Fruit fly (Drosophila melanogaster) whole organism, embryonic: ENCODE data around the gene Gsc.

Experiments used
- Ada2b ChIP-seq: fragments of 200-800 bp; sonication (Bioruptor generic); IDR thresholded peaks from 2 replicates; pipeline ENCODE4 v1.3.6; 2022; ENCODE audit warnings: missing biosample characterization, missing genetic modification characterization
- CG11247 ChIP-seq: fragments of 200-800 bp; sonication (Bioruptor generic); IDR thresholded peaks from 2 replicates; pipeline ENCODE4 v1.3.6; 2022; ENCODE audit warnings: missing biosample characterization, missing genetic modification characterization
- CG12236 ChIP-seq: fragments of 200-800 bp; sonication (Bioruptor generic); optimal IDR thresholded peaks from 2 replicates; lab custom pipeline; 2016; ENCODE audit warnings: missing biosample characterization, missing genetic modification characterization
- CG13287 ChIP-seq: fragments of 200-800 bp; sonication (Bioruptor generic); IDR thresholded peaks from 2 replicates; pipeline ENCODE4 v1.3.6; 2022; ENCODE audit warnings: missing biosample characterization, missing genetic modification characterization; ENCODE audit not compliant: partially characterized antibody
- CG14860 ChIP-seq: fragments of 200-800 bp; sonication (Bioruptor generic); IDR thresholded peaks from 3 replicates; pipeline ENCODE4 v1.3.6; 2022; ENCODE audit warnings: missing biosample characterization, missing genetic modification characterization; ENCODE audit not compliant: partially characterized antibody
- CG14965 ChIP-seq: fragments of 200-800 bp; sonication (Bioruptor generic); optimal IDR thresholded peaks from 2 replicates; lab custom pipeline; 2016; ENCODE audit warnings: missing biosample characterization, missing genetic modification characterization, borderline replicate concordance
- CG1529 ChIP-seq: fragments of 200-800 bp; sonication (Bioruptor generic); optimal IDR thresholded peaks from 3 replicates; lab custom pipeline; 2018; ENCODE audit warnings: missing biosample characterization, missing genetic modification characterization
- CG15479 ChIP-seq: fragments of 200-800 bp; sonication (Bioruptor generic); optimal IDR thresholded peaks from 3 replicates; lab custom pipeline; 2019; ENCODE audit warnings: missing biosample characterization, mild to moderate bottlenecking, missing genetic modification characterization, moderate library complexity
- CG16813 ChIP-seq: fragments of 200-800 bp; sonication (Bioruptor generic); IDR thresholded peaks from 3 replicates; pipeline ENCODE4 v1.3.6; 2022; ENCODE audit warnings: missing biosample characterization, missing genetic modification characterization; ENCODE audit not compliant: partially characterized antibody
- CG17385 ChIP-seq: fragments of 200-800 bp; sonication (Bioruptor generic); optimal IDR thresholded peaks from 3 replicates; lab custom pipeline; 2018; ENCODE audit warnings: missing biosample characterization, mild to moderate bottlenecking, missing genetic modification characterization
- CG3995 ChIP-seq: fragments of 200-800 bp; sonication (Bioruptor generic); optimal IDR thresholded peaks from 3 replicates; lab custom pipeline; 2016; ENCODE audit warnings: missing biosample characterization, missing genetic modification characterization
- CG6689 ChIP-seq: fragments of 200-800 bp; sonication (Bioruptor generic); IDR thresholded peaks from 2 replicates; pipeline ENCODE4 v1.3.6; 2022; ENCODE audit warnings: missing biosample characterization, missing genetic modification characterization
- CG6791 ChIP-seq: fragments of 200-800 bp; sonication (Bioruptor generic); IDR thresholded peaks from 3 replicates; pipeline ENCODE4 v1.3.6; 2022; ENCODE audit warnings: missing biosample characterization, missing genetic modification characterization; ENCODE audit not compliant: partially characterized antibody
- CG7963 ChIP-seq: fragments of 200-800 bp; sonication (Bioruptor generic); IDR thresholded peaks from 3 replicates; pipeline ENCODE4 v1.3.6; 2022; ENCODE audit warnings: missing biosample characterization, missing genetic modification characterization; ENCODE audit not compliant: partially characterized antibody
- CG8290 ChIP-seq, 3 experiments: fragments of 200-800 bp; sonication (Bioruptor generic); optimal IDR thresholded peaks; 2 replicates each; lab custom pipeline; 2016 to 2019; ENCODE audit warnings: missing biosample characterization in 3 of 3, missing genetic modification characterization in 3 of 3, mild to moderate bottlenecking in 2 of 3, moderate library complexity in 1 of 3
- H15 ChIP-seq: fragments of 200-800 bp; sonication (Bioruptor generic); IDR thresholded peaks from 3 replicates; pipeline ENCODE4 v1.3.6; 2022; ENCODE audit warnings: missing biosample characterization, missing genetic modification characterization
- HLH4C ChIP-seq: fragments of 200-800 bp; sonication (Bioruptor generic); IDR thresholded peaks from 3 replicates; pipeline ENCODE4 v1.3.6; 2022; ENCODE audit warnings: missing biosample characterization, missing genetic modification characterization; ENCODE audit not compliant: partially characterized antibody
- Hr3 ChIP-seq: fragments of 200-800 bp; sonication (Bioruptor generic); optimal IDR thresholded peaks from 3 replicates; lab custom pipeline; 2016; ENCODE audit warnings: missing biosample characterization, missing genetic modification characterization
- Jarid2 ChIP-seq: fragments of 200-800 bp; sonication (Bioruptor generic); optimal IDR thresholded peaks from 3 replicates; lab custom pipeline; 2017; ENCODE audit warnings: mild to moderate bottlenecking, missing biosample characterization, missing genetic modification reagents, missing genetic modification characterization
- Neu2 ChIP-seq: fragments of 200-800 bp; sonication (Bioruptor generic); optimal IDR thresholded peaks from 3 replicates; lab custom pipeline; 2016; ENCODE audit warnings: missing biosample characterization, missing genetic modification characterization, borderline replicate concordance
- Opbp ChIP-seq: fragments of 200-800 bp; sonication (Bioruptor generic); IDR thresholded peaks from 3 replicates; pipeline ENCODE4 v1.3.6; 2022; ENCODE audit warnings: missing biosample characterization, missing genetic modification characterization; ENCODE audit not compliant: partially characterized antibody
- Ptx1 ChIP-seq: fragments of 200-800 bp; sonication (Bioruptor generic); IDR thresholded peaks from 2 replicates; pipeline ENCODE4 v1.3.6; 2022; ENCODE audit warnings: missing biosample characterization, missing genetic modification characterization
- Scr ChIP-seq: fragments of 200-800 bp; sonication (Bioruptor generic); IDR thresholded peaks from 2 replicates; pipeline ENCODE4 v1.3.6; 2022; ENCODE audit warnings: missing biosample characterization, missing genetic modification characterization; ENCODE audit not compliant: partially characterized antibody
- ato ChIP-seq: fragments of 200-800 bp; sonication (Bioruptor generic); IDR thresholded peaks from 2 replicates; pipeline ENCODE4 v1.3.6; 2022; ENCODE audit warnings: missing biosample characterization, missing genetic modification characterization; ENCODE audit not compliant: partially characterized antibody
- bsh ChIP-seq, 2 experiments: fragments of 200-800 bp; sonication (Bioruptor generic); optimal IDR thresholded peaks; 2 replicates each; lab custom pipeline; 2017 to 2018; ENCODE audit warnings: mild to moderate bottlenecking in 2 of 2, missing biosample characterization in 2 of 2, missing genetic modification characterization in 2 of 2, moderate library complexity in 1 of 2
- chm ChIP-seq: fragments of 200-800 bp; sonication (Bioruptor generic); IDR thresholded peaks from 2 replicates; pipeline ENCODE4 v1.3.6; 2022; ENCODE audit warnings: missing biosample characterization, missing genetic modification characterization
- gfzf ChIP-seq: fragments of 200-800 bp; sonication (Bioruptor generic); optimal IDR thresholded peaks from 2 replicates; lab custom pipeline; 2016; ENCODE audit warnings: missing biosample characterization, mild to moderate bottlenecking, missing genetic modification characterization, moderate library complexity
- mirr ChIP-seq: fragments of 200-800 bp; sonication (Bioruptor generic); optimal IDR thresholded peaks from 3 replicates; lab custom pipeline; 2018; ENCODE audit warnings: missing biosample characterization, mild to moderate bottlenecking, missing genetic modification characterization
- nerfin-1 ChIP-seq: fragments of 200-800 bp; sonication (Bioruptor generic); optimal IDR thresholded peaks from 3 replicates; lab custom pipeline; 2019; ENCODE audit warnings: missing biosample characterization, mild to moderate bottlenecking, missing genetic modification characterization, moderate library complexity
- nerfin-2 ChIP-seq: fragments of 200-800 bp; sonication (Bioruptor generic); IDR thresholded peaks from 2 replicates; pipeline ENCODE4 v1.3.6; 2022; ENCODE audit warnings: missing biosample characterization, missing genetic modification characterization; ENCODE audit not compliant: partially characterized antibody
- pan ChIP-seq, 4 experiments: fragments of >200 bp in 3 of 4; fragments of 200-800 bp in 1 of 4; sonication (Bioruptor generic) in 1 of 4; optimal IDR thresholded peaks in 3 of 4; IDR thresholded peaks in 1 of 4; 2 replicates each; pipeline versions ENCODE4 v1.3.6 to Lab custom; 2017 to 2022; ENCODE audit warnings: missing biosample characterization in 2 of 4, missing genetic modification characterization in 2 of 4, mixed read lengths in 1 of 4
- prd ChIP-seq, 3 experiments: fragments of >200 bp in 2 of 3; fragments of 200-800 bp in 1 of 3; sonication (Bioruptor generic) in 1 of 3; optimal IDR thresholded peaks in 2 of 3; IDR thresholded peaks in 1 of 3; 2 replicates in 2 of 3; 3 replicates in 1 of 3; pipeline versions ENCODE4 v1.3.6 to Lab custom; 2017 to 2022; ENCODE audit warnings: missing biosample characterization in 1 of 3, missing genetic modification characterization in 1 of 3
- sd ChIP-seq: fragments of 200-800 bp; sonication (Bioruptor generic); optimal IDR thresholded peaks from 3 replicates; lab custom pipeline; 2018; ENCODE audit warnings: missing biosample characterization, mild to moderate bottlenecking, missing genetic modification characterization, moderate library complexity
- sens ChIP-seq: fragments of 200-800 bp; sonication (Bioruptor generic); peaks from one replicate; lab custom pipeline; 2016; ENCODE audit warnings: missing biosample characterization, missing genetic modification characterization
- tll ChIP-seq, 2 experiments: fragments of 200-800 bp in 1 of 2; fragments of >200 bp in 1 of 2; sonication (Bioruptor generic) in 1 of 2; optimal IDR thresholded peaks; 2 replicates each; lab custom pipeline; 2017 to 2019; ENCODE audit warnings: missing biosample characterization in 2 of 2, missing genetic modification characterization in 2 of 2, mild to moderate bottlenecking in 1 of 2, moderate library complexity in 1 of 2
- tx ChIP-seq: fragments of 200-800 bp; sonication (Bioruptor generic); optimal IDR thresholded peaks from 2 replicates; lab custom pipeline; 2016; ENCODE audit warnings: missing biosample characterization, missing genetic modification characterization
- usp ChIP-seq: fragments of >200 bp; optimal IDR thresholded peaks from 2 replicates; lab custom pipeline; 2017; ENCODE audit warnings: missing biosample characterization, missing genetic modification characterization

Gene Gsc

dm6 chr2L:549637-550036 lies 44.8 kb downstream of the Gsc start (continued):
- TF ChIP-seq Neu2 (GFP tag; lab: Kevin White, UChicago) (no peak), nerfin-1 (peak; percentile 27), CG1529 (GFP tag; lab: Kevin White, UChicago) (no peak), CG14860 (peak; percentile 73), mirr (no peak), CG6791 (GFP tag; lab: Robert Waterston, UW) (peak; percentile 74), CG6689 (GFP tag; lab: Robert Waterston, UW) (no peak), H15 (GFP tag; lab: Robert Waterston, UW) (0 out of 3 replicates have a peak, but pooled peaks have one; percentile 12), CG11247 (GFP tag; lab: Robert Waterston, UW) (0 out of 2 replicates have a peak, but pooled peaks have one; percentile 8), sens (peak; percentile 3), CG3995 (GFP tag; lab: Kevin White, UChicago) (no peak), CG8290 (GFP tag; optimal IDR thresholded peaks at IDR 0.05; lab: Kevin White, UChicago) (no peak), CG8290 (tag; optimal IDR thresholded peaks at IDR 0.05; lab: Kevin White, UChicago) (no peak), CG7963 (GFP tag; lab: Robert Waterston, UW) (peak; percentile 77), CG17385 (GFP tag; lab: Kevin White, UChicago) (no peak), CG12236 (no peak), Ada2b (GFP tag; lab: Robert Waterston, UW) (no peak), chm (GFP tag; lab: Robert Waterston, UW) (no peak), gfzf (GFP tag; lab: Kevin White, UChicago) (no peak), nerfin-2 (GFP tag; lab: Robert Waterston, UW) (peak; percentile 61; the same call in 1 of the 2 replicates), sd (tag; lab: Kevin White, UChicago) (no peak), tx (GFP tag; lab: Kevin White, UChicago) (no peak), HLH4C (GFP tag; lab: Robert Waterston, UW) (peak; percentile 76), CG15479 (no peak), prd (optimal IDR thresholded peaks at IDR 0.05; lab: Kevin White, UChicago) (no peak), prd (GFP tag; IDR thresholded peaks at IDR 0.05; lab: Robert Waterston, UW) (0 out of 3 replicates have a peak, but pooled peaks have one; percentile 11), usp (GFP tag; lab: Kevin White, UChicago) (no peak), Hr3 (GFP tag; lab: Kevin White, UChicago) (no peak), pan (optimal IDR thresholded peaks at IDR 0.05; lab: Kevin White, UChicago) (no peak), pan (GFP tag; optimal IDR thresholded peaks at IDR 0.05 in 1 of 2, IDR thresholded peaks at IDR 0.05 in 1 of 2) (peak in 1 of 2 experiments; percentile 17), CG13287 (GFP tag; lab: Robert Waterston, UW) (no peak), Opbp (GFP tag; lab: Robert Waterston, UW) (peak; percentile 55; the same call in 1 of the 3 replicates), tll (GFP tag; optimal IDR thresholded peaks at IDR 0.05; lab: Kevin White, UChicago) (no peak), Scr (GFP tag; lab: Robert Waterston, UW) (0 out of 2 replicates have a peak, but pooled peaks have one; percentile 31), ato (peak; percentile 48; the same call in 1 of the 2 replicates), bsh (GFP tag; optimal IDR thresholded peaks at IDR 0.05; lab: Kevin White, UChicago) (no peak), CG16813 (GFP tag; lab: Robert Waterston, UW) (0 out of 3 replicates have a peak, but pooled peaks have one; percentile 38), Jarid2 (GFP tag; lab: Kevin White, UChicago) (no peak), CG14965 (GFP tag; lab: Kevin White, UChicago) (no peak), Ptx1 (0 out of 2 replicates have a peak, but pooled peaks have one; percentile 15)
